Fruit fly (Drosophila melanogaster) whole organism, embryonic: ENCODE measurements around the gene CG12009.

ENCODE experiments used
- Ada2b ChIP-seq: fragments of 200-800 bp; sonication (Bioruptor generic); IDR thresholded peaks from 2 replicates; pipeline ENCODE4 v1.3.6; 2022; ENCODE audit warnings: missing biosample characterization, missing genetic modification characterization
- CG10147 ChIP-seq: fragments of 200-800 bp; sonication (Bioruptor generic); optimal IDR thresholded peaks from 2 replicates; lab custom pipeline; 2019; ENCODE audit warnings: missing biosample characterization, mild to moderate bottlenecking, missing genetic modification characterization, moderate library complexity
- CG12236 ChIP-seq: fragments of 200-800 bp; sonication (Bioruptor generic); optimal IDR thresholded peaks from 2 replicates; lab custom pipeline; 2016; ENCODE audit warnings: missing biosample characterization, missing genetic modification characterization
- CG13424 ChIP-seq: fragments of 200-800 bp; sonication (Bioruptor generic); optimal IDR thresholded peaks from 2 replicates; lab custom pipeline; 2019; ENCODE audit warnings: missing biosample characterization, mild to moderate bottlenecking, missing genetic modification characterization, moderate library complexity
- CG13624 ChIP-seq: fragments of 200-800 bp; sonication (Bioruptor generic); optimal IDR thresholded peaks from 2 replicates; lab custom pipeline; 2016; ENCODE audit warnings: missing biosample characterization, missing genetic modification characterization
- CG14014 ChIP-seq: fragments of 200-800 bp; sonication (Bioruptor generic); IDR thresholded peaks from 2 replicates; pipeline ENCODE4 v1.3.6; 2022; ENCODE audit warnings: missing biosample characterization, missing genetic modification characterization
- CG1603 ChIP-seq: fragments of 200-800 bp; sonication (Bioruptor generic); optimal IDR thresholded peaks from 2 replicates; lab custom pipeline; 2019; ENCODE audit warnings: missing biosample characterization, mild to moderate bottlenecking, missing genetic modification characterization, moderate library complexity
- CG17802 ChIP-seq: fragments of 200-800 bp; sonication (Bioruptor generic); optimal IDR thresholded peaks from 2 replicates; lab custom pipeline; 2018; ENCODE audit warnings: missing biosample characterization, mild to moderate bottlenecking, missing genetic modification characterization, moderate library complexity
- CG2120 ChIP-seq: fragments of 200-800 bp; sonication (Bioruptor generic); optimal IDR thresholded peaks from 3 replicates; lab custom pipeline; 2016; ENCODE audit warnings: missing biosample characterization, missing genetic modification characterization
- CG3281 ChIP-seq: fragments of 200-800 bp; sonication (Bioruptor generic); optimal IDR thresholded peaks from 3 replicates; lab custom pipeline; 2017; ENCODE audit warnings: missing biosample characterization, mild to moderate bottlenecking, missing genetic modification characterization
- CG33213 ChIP-seq: fragments of 200-800 bp; sonication (Bioruptor generic); optimal IDR thresholded peaks from 3 replicates; lab custom pipeline; 2016; ENCODE audit warnings: missing biosample characterization, missing genetic modification characterization
- CG33557 ChIP-seq: fragments of 200-800 bp; sonication (Bioruptor generic); optimal IDR thresholded peaks from 2 replicates; lab custom pipeline; 2019; ENCODE audit warnings: missing biosample characterization, mild to moderate bottlenecking, missing genetic modification characterization, moderate library complexity
- CG4730 ChIP-seq: fragments of 200-800 bp; sonication (Bioruptor generic); IDR thresholded peaks from 2 replicates; pipeline ENCODE4 v1.3.6; 2022; ENCODE audit warnings: missing biosample characterization, missing genetic modification characterization
- CG5245 ChIP-seq: fragments of 200-800 bp; sonication (Bioruptor generic); optimal IDR thresholded peaks from 3 replicates; lab custom pipeline; 2016; ENCODE audit warnings: missing biosample characterization, missing genetic modification characterization
- CG7357 ChIP-seq: fragments of 200-800 bp; sonication (Bioruptor generic); IDR thresholded peaks from 3 replicates; pipeline ENCODE4 v1.3.6; 2022; ENCODE audit warnings: missing biosample characterization, missing genetic modification characterization
- CG7839 ChIP-seq: fragments of 200-800 bp; sonication (Bioruptor generic); optimal IDR thresholded peaks from 3 replicates; lab custom pipeline; 2018; ENCODE audit warnings: missing biosample characterization, mild to moderate bottlenecking, missing genetic modification characterization, moderate library complexity
- CG7963 ChIP-seq: fragments of 200-800 bp; sonication (Bioruptor generic); IDR thresholded peaks from 3 replicates; pipeline ENCODE4 v1.3.6; 2022; ENCODE audit warnings: missing biosample characterization, missing genetic modification characterization; ENCODE audit not compliant: partially characterized antibody
- CG8388 ChIP-seq: fragments of 200-800 bp; sonication (Bioruptor generic); optimal IDR thresholded peaks from 2 replicates; lab custom pipeline; 2019; ENCODE audit warnings: missing biosample characterization, mild to moderate bottlenecking, missing genetic modification characterization, moderate library complexity
- CG9437 ChIP-seq: fragments of 200-800 bp; sonication (Bioruptor generic); optimal IDR thresholded peaks from 2 replicates; lab custom pipeline; 2018; ENCODE audit warnings: missing biosample characterization, mild to moderate bottlenecking, missing genetic modification characterization
- Dek ChIP-seq: fragments of 200-800 bp; sonication (Bioruptor generic); optimal IDR thresholded peaks from 3 replicates; lab custom pipeline; 2019; ENCODE audit warnings: missing biosample characterization, mild to moderate bottlenecking, missing genetic modification characterization, moderate library complexity
- Ets65A ChIP-seq: fragments of 200-800 bp; sonication (Bioruptor generic); peaks from one replicate; lab custom pipeline; 2016; ENCODE audit warnings: missing biosample characterization, missing genetic modification characterization
- Fer1 ChIP-seq: fragments of 200-800 bp; sonication (Bioruptor generic); optimal IDR thresholded peaks from 2 replicates; lab custom pipeline; 2017; ENCODE audit warnings: missing biosample characterization, mild to moderate bottlenecking, missing genetic modification characterization
- H2.0 ChIP-seq: fragments of 200-800 bp; sonication (Bioruptor generic); IDR thresholded peaks from 2 replicates; pipeline ENCODE4 v1.3.6; 2022; ENCODE audit warnings: missing biosample characterization, missing genetic modification characterization
- Hr39 ChIP-seq: fragments of >200 bp; optimal IDR thresholded peaks from 2 replicates; lab custom pipeline; 2017
- Hsf ChIP-seq: fragments of 200-800 bp; sonication (Bioruptor generic); optimal IDR thresholded peaks from 3 replicates; lab custom pipeline; 2016; ENCODE audit warnings: missing biosample characterization, missing genetic modification characterization
- MESR4 ChIP-seq: fragments of 200-800 bp; sonication (Bioruptor generic); optimal IDR thresholded peaks from 2 replicates; lab custom pipeline; 2018; ENCODE audit warnings: missing biosample characterization, mild to moderate bottlenecking, missing genetic modification characterization, moderate library complexity
- Max ChIP-seq: fragments of 200-800 bp; sonication (Bioruptor generic); optimal IDR thresholded peaks from 2 replicates; lab custom pipeline; 2016; ENCODE audit warnings: missing biosample characterization, mild to moderate bottlenecking, missing genetic modification characterization
- NFAT ChIP-seq: fragments of 200-800 bp; sonication (Bioruptor generic); IDR thresholded peaks from 2 replicates; pipeline ENCODE4 v1.3.6; 2022; ENCODE audit warnings: missing biosample characterization, missing genetic modification characterization
- NK7.1 ChIP-seq: fragments of 200-800 bp; sonication (Bioruptor generic); optimal IDR thresholded peaks from 3 replicates; lab custom pipeline; 2016; ENCODE audit warnings: missing biosample characterization, missing genetic modification characterization
- PHDP ChIP-seq: fragments of 200-800 bp; sonication (Bioruptor generic); optimal IDR thresholded peaks from 3 replicates; lab custom pipeline; 2018; ENCODE audit warnings: missing biosample characterization, mild to moderate bottlenecking, missing genetic modification characterization, moderate library complexity
- Six4 ChIP-seq: fragments of 200-800 bp; sonication (Bioruptor generic); optimal IDR thresholded peaks from 2 replicates; lab custom pipeline; 2016; ENCODE audit warnings: missing biosample characterization, missing genetic modification characterization
- TFAM ChIP-seq: fragments of 200-800 bp; sonication (Bioruptor generic); optimal IDR thresholded peaks from 2 replicates; lab custom pipeline; 2017; ENCODE audit warnings: missing biosample characterization, missing genetic modification characterization, inconsistent platforms
- Taf1 ChIP-seq: fragments of 200-800 bp; sonication (Bioruptor generic); IDR thresholded peaks from 2 replicates; pipeline ENCODE4 v1.3.6; 2022; ENCODE audit warnings: missing biosample characterization, missing genetic modification characterization
- Vsx1 ChIP-seq: fragments of 200-800 bp; sonication (Bioruptor generic); optimal IDR thresholded peaks from 2 replicates; lab custom pipeline; 2017; ENCODE audit warnings: missing biosample characterization, mild to moderate bottlenecking, missing genetic modification characterization, missing genetic modification reagents
- ac ChIP-seq: fragments of 200-800 bp; sonication (Bioruptor generic); optimal IDR thresholded peaks from 3 replicates; lab custom pipeline; 2017; ENCODE audit warnings: missing biosample characterization, mild to moderate bottlenecking, missing genetic modification characterization
- cato ChIP-seq: fragments of 200-800 bp; sonication (Bioruptor generic); optimal IDR thresholded peaks from 2 replicates; lab custom pipeline; 2016; ENCODE audit warnings: missing biosample characterization, missing genetic modification characterization, borderline replicate concordance
- cwo ChIP-seq: fragments of 200-800 bp; sonication (Bioruptor generic); optimal IDR thresholded peaks from 3 replicates; lab custom pipeline; 2017; ENCODE audit warnings: missing biosample characterization, missing genetic modification characterization, mild to moderate bottlenecking, moderate library complexity, missing genetic modification reagents
- lilli ChIP-seq: fragments of 200-800 bp; sonication (Bioruptor generic); optimal IDR thresholded peaks from 3 replicates; lab custom pipeline; 2016; ENCODE audit warnings: missing biosample characterization, missing genetic modification characterization
- lmd ChIP-seq: fragments of 200-800 bp; sonication (Bioruptor generic); IDR thresholded peaks from 2 replicates; pipeline ENCODE4 v1.3.6; 2022; ENCODE audit warnings: missing biosample characterization, missing genetic modification characterization
- mam ChIP-seq: fragments of 200-800 bp; sonication (Bioruptor generic); optimal IDR thresholded peaks from 3 replicates; lab custom pipeline; 2016; ENCODE audit warnings: missing biosample characterization, missing genetic modification characterization
- org-1 ChIP-seq: fragments of 200-800 bp; sonication (Bioruptor generic); optimal IDR thresholded peaks from 2 replicates; lab custom pipeline; 2017; ENCODE audit warnings: missing biosample characterization, missing genetic modification characterization
- phol ChIP-seq: fragments of 200-800 bp; sonication (Bioruptor generic); optimal IDR thresholded peaks from 3 replicates; lab custom pipeline; 2018; ENCODE audit warnings: missing biosample characterization, mild to moderate bottlenecking, missing genetic modification characterization, moderate library complexity
- prd ChIP-seq, 3 experiments: fragments of >200 bp in 2 of 3; fragments of 200-800 bp in 1 of 3; sonication (Bioruptor generic) in 1 of 3; optimal IDR thresholded peaks in 2 of 3; IDR thresholded peaks in 1 of 3; 2 replicates in 2 of 3; 3 replicates in 1 of 3; pipeline versions ENCODE4 v1.3.6 to Lab custom; 2017 to 2022; ENCODE audit warnings: missing biosample characterization in 1 of 3, missing genetic modification characterization in 1 of 3
- row ChIP-seq: fragments of 200-800 bp; sonication (Bioruptor generic); IDR thresholded peaks from 3 replicates; pipeline ENCODE4 v1.3.6; 2022; ENCODE audit warnings: missing biosample characterization, missing genetic modification characterization
- sens ChIP-seq: fragments of 200-800 bp; sonication (Bioruptor generic); peaks from one replicate; lab custom pipeline; 2016; ENCODE audit warnings: missing biosample characterization, missing genetic modification characterization
- tll ChIP-seq, 2 experiments: fragments of 200-800 bp in 1 of 2; fragments of >200 bp in 1 of 2; sonication (Bioruptor generic) in 1 of 2; optimal IDR thresholded peaks; 2 replicates each; lab custom pipeline; 2017 to 2019; ENCODE audit warnings: missing biosample characterization in 2 of 2, missing genetic modification characterization in 2 of 2, mild to moderate bottlenecking in 1 of 2, moderate library complexity in 1 of 2
- toy ChIP-seq: fragments of 200-800 bp; sonication (Bioruptor generic); IDR thresholded peaks from 2 replicates; pipeline ENCODE4 v1.3.6; 2022; ENCODE audit warnings: missing biosample characterization, missing genetic modification characterization
- tx ChIP-seq: fragments of 200-800 bp; sonication (Bioruptor generic); optimal IDR thresholded peaks from 2 replicates; lab custom pipeline; 2016; ENCODE audit warnings: missing biosample characterization, missing genetic modification characterization
- vfl ChIP-seq: fragments of 200-800 bp; sonication (Bioruptor generic); optimal IDR thresholded peaks from 2 replicates; lab custom pipeline; 2016; ENCODE audit warnings: missing biosample characterization, missing genetic modification characterization

The CG12009 gene

dm6 chr3L:3319992-3320732 lies 28.9 kb downstream of the CG12009 start (continued):
- TF ChIP-seq CG4730 (GFP tag; lab: Robert Waterston, UW): no peak
- TF ChIP-seq CG14014: 0 out of 2 replicates have a peak, but pooled peaks have one; percentile 47
- TF ChIP-seq org-1: peak; percentile 31
- TF ChIP-seq PHDP (tag; lab: Kevin White, UChicago): peak; percentile 26
- TF ChIP-seq NFAT: 0 out of 2 replicates have a peak, but pooled peaks have one; percentile 30
- TF ChIP-seq CG13624: no peak
- TF ChIP-seq NK7.1 (GFP tag; lab: Kevin White, UChicago): no peak
- peak; percentile 78 for TF ChIP-seq row (GFP tag; lab: Robert Waterston, UW)
- no peak for TF ChIP-seq ac (GFP tag; lab: Kevin White, UChicago)
- TF ChIP-seq CG13424 (tag; lab: Kevin White, UChicago): peak; percentile 3
- no peak for TF ChIP-seq TFAM (GFP tag; lab: Kevin White, UChicago)
- peak; percentile 56 for TF ChIP-seq CG2120 (GFP tag; lab: Kevin White, UChicago)
- TF ChIP-seq Ada2b (GFP tag; lab: Robert Waterston, UW): 0 out of 2 replicates have a peak, but pooled peaks have one; percentile 19
- TF ChIP-seq CG9437 (GFP tag; lab: Kevin White, UChicago): no peak
- TF ChIP-seq MESR4 (GFP tag; lab: Kevin White, UChicago): no peak
- no peak for TF ChIP-seq toy (GFP tag; lab: Robert Waterston, UW)
- TF ChIP-seq Hsf (GFP tag; lab: Kevin White, UChicago): peak; percentile 14
- no peak for TF ChIP-seq Six4 (GFP tag; lab: Kevin White, UChicago)
- no peak for TF ChIP-seq prd (optimal IDR thresholded peaks at IDR 0.05; lab: Kevin White, UChicago)
- TF ChIP-seq prd (GFP tag; IDR thresholded peaks at IDR 0.05; lab: Robert Waterston, UW): peak; percentile 34; the same call in 1 of the 3 replicates
- no peak for TF ChIP-seq CG33557 (GFP tag; lab: Kevin White, UChicago)
- no peak for TF ChIP-seq phol
- no peak for TF ChIP-seq vfl (GFP tag; lab: Kevin White, UChicago)
- peak; percentile 28 for TF ChIP-seq CG3281 (GFP tag; lab: Kevin White, UChicago)
- peak; percentile 42 for TF ChIP-seq CG7839 (tag; lab: Kevin White, UChicago)
- TF ChIP-seq CG1603: no peak
- TF ChIP-seq mam (GFP tag; lab: Kevin White, UChicago): peak; percentile 41
- peak; percentile 19; the same call in 1 of the 2 replicates for TF ChIP-seq lmd
- TF ChIP-seq CG5245: no peak
- 0 out of 2 replicates have a peak, but pooled peaks have one; percentile 21 for TF ChIP-seq Taf1 (GFP tag; lab: Robert Waterston, UW)
- TF ChIP-seq Max (GFP tag; lab: Kevin White, UChicago): no peak
- no peak for TF ChIP-seq tll (GFP tag; optimal IDR thresholded peaks at IDR 0.05; lab: Kevin White, UChicago)
- TF ChIP-seq CG7963 (GFP tag; lab: Robert Waterston, UW): no peak
- peak; percentile 50 for TF ChIP-seq lilli (GFP tag; lab: Kevin White, UChicago)
- TF ChIP-seq CG7357 (GFP tag; lab: Robert Waterston, UW): 0 out of 3 replicates have a peak, but pooled peaks have one; percentile 6
- TF ChIP-seq CG33213 (GFP tag; lab: Kevin White, UChicago): no peak
- TF ChIP-seq Hr39 (lab: Kevin White, UChicago): no peak
- TF ChIP-seq CG17802 (tag; lab: Kevin White, UChicago): no peak
- TF ChIP-seq tx: no peak
- TF ChIP-seq CG12236: no peak
- peak; percentile 44 for TF ChIP-seq Ets65A (GFP tag; lab: Kevin White, UChicago)
- peak; percentile 69 for TF ChIP-seq CG8388 (GFP tag; lab: Kevin White, UChicago)
- TF ChIP-seq H2.0 (GFP tag; lab: Robert Waterston, UW): no peak
- TF ChIP-seq sens (GFP tag; lab: Kevin White, UChicago): peak; percentile 75
- TF ChIP-seq Fer1 (GFP tag; lab: Kevin White, UChicago): peak; percentile 46
- no peak for TF ChIP-seq Dek (tag; lab: Kevin White, UChicago)
- no peak for TF ChIP-seq CG10147 (GFP tag; lab: Kevin White, UChicago)
- no peak for TF ChIP-seq cato
- TF ChIP-seq Vsx1 (GFP tag; lab: Kevin White, UChicago): no peak
- TF ChIP-seq cwo (GFP tag; lab: Kevin White, UChicago): peak; percentile 58
